Worm (Caenorhabditis elegans) whole organism, young adult: ENCODE measurements around the gene znf-593.
"Not testable (repeated sequence)": the region's sequence is repeated elsewhere in the genome, so short reads cannot be mapped to it uniquely, and the experiment has no call there.

Experiments
- B0019.2 ChIP-seq: fragments of 200-800 bp; sonication (Bioruptor generic); conservative IDR thresholded peaks from 2 replicates; pipeline ENCODE4 v1.3.6; 2022; ENCODE audit warnings: missing genetic modification reagents, missing genetic modification characterization, missing compliant biosample characterization
- D2030.7 ChIP-seq: fragments of 200-800 bp; sonication (Bioruptor generic); IDR thresholded peaks from 2 replicates; pipeline ENCODE4 v1.3.6; 2022; ENCODE audit warnings: missing genetic modification reagents, missing genetic modification characterization, missing compliant biosample characterization
- F33H1.4 ChIP-seq: fragments of 200-800 bp; sonication (Bioruptor generic); IDR thresholded peaks from 2 replicates; pipeline ENCODE4 v1.3.6; 2022; ENCODE audit warnings: missing genetic modification reagents, missing genetic modification characterization, missing compliant biosample characterization
- F39B2.1 ChIP-seq: fragments of 200-800 bp; sonication (Bioruptor generic); IDR thresholded peaks from 2 replicates; pipeline ENCODE4 v1.3.6; 2022; ENCODE audit warnings: missing genetic modification reagents, missing genetic modification characterization, missing compliant biosample characterization
- F55B11.4 ChIP-seq: sonication (generic microtip); optimal IDR thresholded peaks from 2 replicates; lab custom pipeline; 2016; ENCODE audit warnings: missing compliant biosample characterization, missing genetic modification characterization, borderline replicate concordance; ENCODE audit not compliant: insufficient read depth
- K12H6.12 ChIP-seq: fragments of 200-800 bp; sonication (Bioruptor generic); optimal IDR thresholded peaks from 2 replicates; lab custom pipeline; 2018; ENCODE audit warnings: mild to moderate bottlenecking, missing genetic modification characterization, missing compliant biosample characterization
- Y53G8AR.9 ChIP-seq: fragments of 200-800 bp; sonication (Bioruptor generic); conservative IDR thresholded peaks from 2 replicates; pipeline ENCODE4 v1.3.6; 2022; ENCODE audit warnings: missing genetic modification reagents, missing genetic modification characterization, missing compliant biosample characterization
- Y95B8A.8 ChIP-seq: fragments of 200-800 bp; sonication (Bioruptor generic); IDR thresholded peaks from 2 replicates; pipeline ENCODE4 v1.3.6; 2022; ENCODE audit warnings: missing genetic modification reagents, missing genetic modification characterization, missing compliant biosample characterization
- akir-1 ChIP-seq: fragments of 200-800 bp; sonication (Bioruptor generic); optimal IDR thresholded peaks from 2 replicates; lab custom pipeline; 2018; ENCODE audit warnings: mild to moderate bottlenecking, missing genetic modification characterization, moderate library complexity, missing compliant biosample characterization
- ama-1 ChIP-seq, 3 experiments: fragments of 150-350 bp in 1 of 3; sonication (generic microtip) in 2 of 3; optimal IDR thresholded peaks; 2 replicates each; lab custom pipeline; 2014 to 2018; ENCODE audit warnings: missing biosample characterization in 2 of 3, missing genetic modification characterization in 2 of 3, missing genetic modification reagents in 2 of 3
- atf-7 ChIP-seq: sonication (generic microtip); optimal IDR thresholded peaks from 2 replicates; lab custom pipeline; 2017; ENCODE audit warnings: mild to moderate bottlenecking, missing genetic modification characterization, missing compliant biosample characterization
- attf-3 ChIP-seq: fragments of 200-800 bp; sonication (Bioruptor generic); conservative IDR thresholded peaks from 2 replicates; pipeline ENCODE4 v1.3.6; 2022; ENCODE audit warnings: missing genetic modification reagents, missing genetic modification characterization, missing compliant biosample characterization
- bed-2 ChIP-seq: fragments of 200-800 bp; sonication (Bioruptor generic); IDR thresholded peaks from 2 replicates; pipeline ENCODE4 v1.3.6; 2022; ENCODE audit warnings: missing genetic modification reagents, missing genetic modification characterization, missing compliant biosample characterization
- cebp-1 ChIP-seq, 2 experiments: fragments of 200-800 bp in 1 of 2; sonication (Bioruptor generic) in 1 of 2; sonication (generic microtip) in 1 of 2; IDR thresholded peaks in 1 of 2; optimal IDR thresholded peaks in 1 of 2; 2 replicates each; pipeline versions ENCODE4 v1.3.6 to Lab custom; 2017 to 2022; ENCODE audit warnings: missing compliant biosample characterization in 2 of 2, missing genetic modification characterization in 2 of 2, mild to moderate bottlenecking in 1 of 2, missing genetic modification reagents in 1 of 2, moderate library complexity in 1 of 2
- ceh-100 ChIP-seq: fragments of 200-800 bp; sonication (Bioruptor generic); IDR thresholded peaks from 2 replicates; pipeline ENCODE4 v1.3.6; 2022; ENCODE audit warnings: missing genetic modification reagents, missing genetic modification characterization, missing compliant biosample characterization
- ceh-91 ChIP-seq: fragments of 200-800 bp; sonication (Bioruptor generic); IDR thresholded peaks from 2 replicates; pipeline ENCODE4 v1.3.6; 2022; ENCODE audit warnings: missing genetic modification reagents, missing genetic modification characterization, missing compliant biosample characterization
- dox-1 ChIP-seq: fragments of 200-800 bp; sonication (Bioruptor generic); IDR thresholded peaks from 2 replicates; pipeline ENCODE4 v1.3.6; 2022; ENCODE audit warnings: missing genetic modification reagents, missing genetic modification characterization, missing compliant biosample characterization
- egrh-3 ChIP-seq: fragments of 200-800 bp; sonication (Bioruptor generic); IDR thresholded peaks from 2 replicates; pipeline ENCODE4 v1.3.6; 2022; ENCODE audit warnings: missing genetic modification reagents, missing genetic modification characterization, missing compliant biosample characterization
- ekl-4 ChIP-seq: fragments of 200-800 bp; sonication (Bioruptor generic); IDR thresholded peaks from 2 replicates; pipeline ENCODE4 v1.3.6; 2022; ENCODE audit warnings: missing genetic modification reagents, missing genetic modification characterization, missing compliant biosample characterization
- gei-17 ChIP-seq: fragments of 200-800 bp; sonication (Bioruptor generic); optimal IDR thresholded peaks from 2 replicates; lab custom pipeline; 2018; ENCODE audit warnings: mild to moderate bottlenecking, missing genetic modification characterization, missing compliant biosample characterization
- let-607 ChIP-seq, 2 experiments: fragments of 200-800 bp in 1 of 2; sonication (Bioruptor generic) in 1 of 2; sonication (generic microtip) in 1 of 2; optimal IDR thresholded peaks; 2 replicates each; lab custom pipeline; 2016 to 2018; ENCODE audit warnings: mild to moderate bottlenecking in 2 of 2, missing compliant biosample characterization in 2 of 2, missing genetic modification characterization in 2 of 2, moderate library complexity in 2 of 2, missing genotype in 1 of 2
- lin-26 ChIP-seq: fragments of 200-800 bp; sonication (Bioruptor generic); IDR thresholded peaks from 2 replicates; pipeline ENCODE4 v1.3.6; 2022; ENCODE audit warnings: missing genetic modification reagents, missing genetic modification characterization, missing compliant biosample characterization
- lin-35 ChIP-seq, 3 experiments: fragments of 150-350 bp in 2 of 3; sonication (generic microtip) in 1 of 3; optimal IDR thresholded peaks; 2 replicates each; lab custom pipeline; 2014 to 2018; ENCODE audit warnings: missing biosample characterization in 3 of 3, missing genetic modification characterization in 3 of 3, missing genetic modification reagents in 3 of 3
- lir-1 ChIP-seq: fragments of 200-800 bp; sonication (Bioruptor generic); conservative IDR thresholded peaks from 2 replicates; pipeline ENCODE4 v1.3.6; 2022; ENCODE audit warnings: missing genetic modification reagents, missing genetic modification characterization, missing compliant biosample characterization
- lsl-1 ChIP-seq: fragments of 200-800 bp; sonication (Bioruptor generic); optimal IDR thresholded peaks from 2 replicates; lab custom pipeline; 2018; ENCODE audit warnings: mild to moderate bottlenecking, missing genetic modification characterization, moderate library complexity, missing compliant biosample characterization
- madf-6 ChIP-seq: fragments of 200-800 bp; sonication (Bioruptor generic); IDR thresholded peaks from 2 replicates; pipeline ENCODE4 v1.3.6; 2022; ENCODE audit warnings: missing genetic modification reagents, missing genetic modification characterization, missing compliant biosample characterization
- mcd-1 ChIP-seq: fragments of 200-800 bp; sonication (Bioruptor generic); IDR thresholded peaks from 2 replicates; pipeline ENCODE4 v1.3.6; 2022; ENCODE audit warnings: missing genetic modification reagents, missing genetic modification characterization, missing compliant biosample characterization
- nfyb-1 ChIP-seq: fragments of 200-800 bp; sonication (Bioruptor generic); IDR thresholded peaks from 2 replicates; pipeline ENCODE4 v1.3.6; 2022; ENCODE audit warnings: missing genetic modification reagents, missing genetic modification characterization, missing compliant biosample characterization
- nhr-120 ChIP-seq: fragments of 200-800 bp; sonication (Bioruptor generic); IDR thresholded peaks from 2 replicates; pipeline ENCODE4 v1.3.6; 2022; ENCODE audit warnings: missing genetic modification characterization, missing compliant biosample characterization
- pbrm-1 ChIP-seq: fragments of 200-800 bp; sonication (Bioruptor generic); IDR thresholded peaks from 2 replicates; pipeline ENCODE4 v1.3.6; 2022; ENCODE audit warnings: missing genetic modification reagents, missing genetic modification characterization, missing compliant biosample characterization
- rcor-1 ChIP-seq: fragments of 200-800 bp; sonication (Bioruptor generic); IDR thresholded peaks from 2 replicates; pipeline ENCODE4 v1.3.6; 2022; ENCODE audit warnings: missing genetic modification reagents, missing genetic modification characterization, missing compliant biosample characterization
- repo-1 ChIP-seq: sonication (generic microtip); optimal IDR thresholded peaks from 2 replicates; lab custom pipeline; 2017; ENCODE audit warnings: mild to moderate bottlenecking, missing genetic modification characterization, missing compliant biosample characterization
- snpc-1.1 ChIP-seq: sonication (generic microtip); optimal IDR thresholded peaks from 2 replicates; lab custom pipeline; 2017; ENCODE audit warnings: missing genetic modification characterization, mild to moderate bottlenecking, missing compliant biosample characterization, antibody characterized with exemption, moderate library complexity, missing genotype, missing genetic modification reagents; ENCODE audit not compliant: insufficient read depth
- snpc-4 ChIP-seq, 5 experiments: fragments of 150-350 bp in 1 of 5; sonication (generic microtip) in 4 of 5; optimal IDR thresholded peaks; 2 replicates each; lab custom pipeline; 2014 to 2018; ENCODE audit warnings: missing genetic modification characterization in 5 of 5, missing biosample characterization in 3 of 5, antibody characterized with exemption in 2 of 5, mild to moderate bottlenecking in 2 of 5, missing compliant biosample characterization in 2 of 5, missing genotype in 2 of 5, moderate library complexity in 2 of 5, missing genetic modification reagents in 1 of 5
- tbp1 ChIP-seq: fragments of 200-800 bp; sonication (Bioruptor generic); optimal IDR thresholded peaks from 2 replicates; lab custom pipeline; 2018; ENCODE audit warnings: mild to moderate bottlenecking, missing genetic modification characterization, missing compliant biosample characterization
- ztf-26 ChIP-seq: sonication (generic microtip); optimal IDR thresholded peaks from 2 replicates; lab custom pipeline; 2017; ENCODE audit warnings: missing genetic modification characterization, missing compliant biosample characterization
- ztf-28 ChIP-seq: fragments of 200-800 bp; sonication (Bioruptor generic); IDR thresholded peaks from 2 replicates; pipeline ENCODE4 v1.3.6; 2022; ENCODE audit warnings: missing genetic modification reagents, missing genetic modification characterization, missing compliant biosample characterization

znf-593 gene

ce11 chrIII:11918247-11918769 is at the start of gene znf-593:
Gene znf-593 (minus strand): TSS chrIII:11918719.
- TF ChIP-seq snpc-1.1 (tag; lab: Kevin White, UChicago) (peak; percentile 38), ama-1 (optimal IDR thresholded peaks at IDR 0.05; lab: Kevin White, UChicago) (peak; percentile 9), ama-1 (GFP tag; optimal IDR thresholded peaks at IDR 0.05; lab: Kevin White, UChicago) (no peak), Y95B8A.8 (GFP tag; lab: Robert Waterston, UW) (no peak), F55B11.4 (no peak), ztf-26 (no peak), lir-1 (GFP tag; lab: Robert Waterston, UW) (no peak), attf-3 (GFP tag; lab: Robert Waterston, UW) (no peak), akir-1 (GFP tag; lab: Kevin White, UChicago) (no peak), nhr-120 (GFP tag; lab: Robert Waterston, UW) (no peak), lsl-1 (peak; percentile 4), gei-17 (peak; percentile 3), repo-1 (tag; lab: Kevin White, UChicago) (peak; percentile 47), ekl-4 (GFP tag; lab: Robert Waterston, UW) (0 out of 2 replicates have a peak, but pooled peaks have one; percentile 12), atf-7 (tag; lab: Kevin White, UChicago) (no peak), nfyb-1 (0 out of 2 replicates have a peak, but pooled peaks have one; percentile 30), K12H6.12 (no peak), madf-6 (GFP tag; lab: Robert Waterston, UW) (peak; percentile 33; the same call in 1 of the 2 replicates), lin-35 (GFP tag; optimal IDR thresholded peaks at IDR 0.05; lab: Kevin White, UChicago) (peak in 1 of 3 experiments; percentile 26), let-607 (tag; optimal IDR thresholded peaks at IDR 0.05; lab: Kevin White, UChicago) (peak; percentile 5 to 47)

- TF ChIP-seq cebp-1 (GFP tag; IDR thresholded peaks at IDR 0.05; lab: Robert Waterston, UW) (0 out of 2 replicates have a peak, but pooled peaks have one; percentile 23), nfyb-1 (peak; percentile 85), ceh-91 (peak; percentile 51), rcor-1 (GFP tag; lab: Robert Waterston, UW) (peak; percentile 68), ceh-100 (GFP tag; lab: Robert Waterston, UW) (0 out of 2 replicates have a peak, but pooled peaks have one; percentile 47), bed-2 (0 out of 2 replicates have a peak, but pooled peaks have one; percentile 42), snpc-4 (tag; optimal IDR thresholded peaks at IDR 0.05; lab: Kevin White, UChicago) (peak in 2 of 4 experiments; percentile 17 to 60), madf-6 (GFP tag; lab: Robert Waterston, UW) (peak; percentile 81), egrh-3 (peak; percentile 99), dox-1 (GFP tag; lab: Robert Waterston, UW) (peak; percentile 75), Y95B8A.8 (GFP tag; lab: Robert Waterston, UW) (peak; percentile 54; the same call in 1 of the 2 replicates), F33H1.4 (peak; percentile 62), ztf-28 (GFP tag; lab: Robert Waterston, UW) (0 out of 2 replicates have a peak, but pooled peaks have one; percentile 21), lin-26 (GFP tag; lab: Robert Waterston, UW) (peak; percentile 100), D2030.7 (GFP tag; lab: Robert Waterston, UW) (peak; percentile 91), Y53G8AR.9 (0 out of 2 replicates have a peak, but pooled peaks have one; percentile 37), B0019.2 (GFP tag; lab: Robert Waterston, UW) (peak; percentile 75), ekl-4 (GFP tag; lab: Robert Waterston, UW) (peak; percentile 67; the same call in 1 of the 2 replicates), tbp1 (GFP tag; lab: Kevin White, UChicago) (peak; percentile 37), F39B2.1 (GFP tag; lab: Robert Waterston, UW) (peak; percentile 5; the same call in 1 of the 2 replicates), mcd-1 (peak; percentile 79), pbrm-1 (GFP tag; lab: Robert Waterston, UW) (peak; percentile 91)
- not testable (repeated sequence) for TF ChIP-seq cebp-1 (tag; optimal IDR thresholded peaks at IDR 0.05; lab: Kevin White, UChicago); snpc-4 (GFP tag; optimal IDR thresholded peaks at IDR 0.05; lab: Kevin White, UChicago)
These were observed 48.5 kb upstream of the znf-593 start for ce11 chrIII:11967049-11967448.
